Fruit fly (Drosophila melanogaster) whole organism, embryonic: ENCODE results near the gene CG9643.

Experiments used
- CG12391 ChIP-seq: fragments of 200-800 bp; sonication (Bioruptor generic); optimal IDR thresholded peaks from 3 replicates; lab custom pipeline; 2018; ENCODE audit warnings: missing biosample characterization, mild to moderate bottlenecking, missing genetic modification characterization, moderate library complexity
- CG43689 ChIP-seq: fragments of 200-800 bp; sonication (Bioruptor generic); IDR thresholded peaks from 2 replicates; pipeline ENCODE4 v1.3.6; 2022; ENCODE audit warnings: missing biosample characterization, missing genetic modification characterization
- Poxn ChIP-seq: fragments of 200-800 bp; sonication (Bioruptor generic); IDR thresholded peaks from 2 replicates; pipeline ENCODE4 v1.3.6; 2022; ENCODE audit warnings: missing biosample characterization, missing genetic modification characterization
- TFAM ChIP-seq: fragments of 200-800 bp; sonication (Bioruptor generic); optimal IDR thresholded peaks from 2 replicates; lab custom pipeline; 2017; ENCODE audit warnings: missing biosample characterization, missing genetic modification characterization, inconsistent platforms
- esg ChIP-seq: fragments of 200-800 bp; sonication (Bioruptor generic); conservative IDR thresholded peaks from 2 replicates; pipeline ENCODE4 v1.3.6; 2022; ENCODE audit warnings: missing biosample characterization, missing genetic modification characterization
- psq ChIP-seq: fragments of 200-800 bp; sonication (Bioruptor generic); optimal IDR thresholded peaks from 2 replicates; lab custom pipeline; 2017; ENCODE audit warnings: missing biosample characterization, missing genetic modification characterization
- usp ChIP-seq: fragments of >200 bp; optimal IDR thresholded peaks from 2 replicates; lab custom pipeline; 2017; ENCODE audit warnings: missing biosample characterization, missing genetic modification characterization

- peak; percentile 41; the same call in 1 of the 2 replicates for TF ChIP-seq esg (GFP tag; lab: Robert Waterston, UW)
- TF ChIP-seq Poxn (GFP tag; lab: Robert Waterston, UW) = no peak
- peak; percentile 53 for TF ChIP-seq CG12391 (tag; lab: Kevin White, UChicago)
- TF ChIP-seq CG43689 (GFP tag; lab: Robert Waterston, UW) = no peak
- TF ChIP-seq TFAM = no peak
- no peak for TF ChIP-seq psq
- TF ChIP-seq usp (GFP tag; lab: Kevin White, UChicago) = no peak
These were observed 24.3 kb upstream of the CG9643 start for dm6 chr2L:3003399-3003798.
